Worm (Caenorhabditis elegans) whole organism, L2 larva: ENCODE data around the gene str-129.

Experiments used
- R02D3.7 ChIP-seq: fragments of 150-350 bp; optimal IDR thresholded peaks from 2 replicates; lab custom pipeline; 2014; ENCODE audit warnings: missing biosample characterization, missing genetic modification characterization
- Y55F3AM.14 ChIP-seq: fragments of 200-800 bp; sonication (Bioruptor generic); optimal IDR thresholded peaks from 2 replicates; lab custom pipeline; 2018; ENCODE audit warnings: mild to moderate bottlenecking, missing genetic modification characterization, missing compliant biosample characterization
- alr-1 ChIP-seq: fragments of 150-350 bp; optimal IDR thresholded peaks from 2 replicates; lab custom pipeline; 2014; ENCODE audit warnings: missing biosample characterization, missing genetic modification characterization
- aly-2 ChIP-seq: fragments of 150-350 bp; optimal IDR thresholded peaks from 2 replicates; lab custom pipeline; 2014; ENCODE audit warnings: missing biosample characterization, missing genetic modification characterization
- ama-1 ChIP-seq: fragments of 150-350 bp; optimal IDR thresholded peaks from 2 replicates; lab custom pipeline; 2018; ENCODE audit warnings: inconsistent platforms
- blmp-1 ChIP-seq: sonication (generic microtip); optimal IDR thresholded peaks from 2 replicates; lab custom pipeline; 2017; ENCODE audit warnings: missing genetic modification characterization, mild to moderate bottlenecking, missing compliant biosample characterization, antibody characterized with exemption, moderate library complexity; ENCODE audit not compliant: insufficient read depth
- ceh-16 ChIP-seq: fragments of 150-350 bp; optimal IDR thresholded peaks from 2 replicates; lab custom pipeline; 2014; ENCODE audit warnings: missing biosample characterization, missing genetic modification characterization
- ceh-82 ChIP-seq: fragments of 150-350 bp; optimal IDR thresholded peaks from 2 replicates; lab custom pipeline; 2014; ENCODE audit warnings: missing biosample characterization, missing genetic modification characterization
- crh-2 ChIP-seq: sonication (generic microtip); optimal IDR thresholded peaks from 2 replicates; lab custom pipeline; 2017; ENCODE audit warnings: missing biosample characterization, missing genetic modification characterization
- elt-1 ChIP-seq: fragments of 150-350 bp; optimal IDR thresholded peaks from 2 replicates; lab custom pipeline; 2014; ENCODE audit warnings: missing biosample characterization, missing genetic modification characterization
- elt-3 ChIP-seq: sonication (generic microtip); optimal IDR thresholded peaks from 2 replicates; lab custom pipeline; 2017; ENCODE audit warnings: missing biosample characterization, missing genetic modification characterization
- fos-1 ChIP-seq: fragments of 150-350 bp; optimal IDR thresholded peaks from 2 replicates; lab custom pipeline; 2014; ENCODE audit warnings: missing biosample characterization, missing genetic modification characterization
- lin-11 ChIP-seq: fragments of 150-350 bp; sonication (generic microtip); optimal IDR thresholded peaks from 2 replicates; lab custom pipeline; 2014; ENCODE audit warnings: missing biosample characterization, missing genetic modification characterization, inconsistent platforms, mixed read lengths
- lin-13 ChIP-seq: fragments of 150-350 bp; optimal IDR thresholded peaks from 2 replicates; lab custom pipeline; 2014; ENCODE audit warnings: missing biosample characterization, missing genetic modification reagents, missing genetic modification characterization
- lin-39 ChIP-seq: fragments of 150-350 bp; optimal IDR thresholded peaks from 2 replicates; lab custom pipeline; 2014; ENCODE audit warnings: missing biosample characterization, missing genetic modification reagents, missing genetic modification characterization
- lsy-2 ChIP-seq, 2 experiments: fragments of 150-350 bp in 1 of 2; sonication (generic microtip) in 1 of 2; optimal IDR thresholded peaks; 2 replicates each; lab custom pipeline; 2014 to 2017; ENCODE audit warnings: missing biosample characterization in 2 of 2, missing genetic modification characterization in 2 of 2
- mab-5 ChIP-seq: fragments of 150-350 bp; optimal IDR thresholded peaks from 2 replicates; lab custom pipeline; 2014; ENCODE audit warnings: missing biosample characterization, missing genetic modification characterization
- mdl-1 ChIP-seq, 2 experiments: fragments of 150-350 bp in 1 of 2; sonication (generic microtip) in 1 of 2; optimal IDR thresholded peaks; 2 replicates each; lab custom pipeline; 2017; ENCODE audit warnings: missing biosample characterization in 2 of 2, missing genetic modification characterization in 2 of 2
- nhr-11 ChIP-seq: fragments of 150-350 bp; optimal IDR thresholded peaks from 2 replicates; lab custom pipeline; 2014; ENCODE audit warnings: missing biosample characterization, missing genetic modification characterization
- nhr-12 ChIP-seq: fragments of 150-350 bp; optimal IDR thresholded peaks from 2 replicates; lab custom pipeline; 2014; ENCODE audit warnings: missing biosample characterization, missing genetic modification characterization
- nhr-129 ChIP-seq: fragments of 150-350 bp; optimal IDR thresholded peaks from 2 replicates; lab custom pipeline; 2014; ENCODE audit warnings: missing biosample characterization, missing genetic modification characterization
- nhr-21 ChIP-seq: fragments of 150-350 bp; optimal IDR thresholded peaks from 2 replicates; lab custom pipeline; 2014; ENCODE audit warnings: missing biosample characterization, missing genetic modification characterization
- nhr-23 ChIP-seq: fragments of 150-350 bp; optimal IDR thresholded peaks from 2 replicates; lab custom pipeline; 2014; ENCODE audit warnings: missing biosample characterization, missing genetic modification reagents, missing genetic modification characterization
- nhr-237 ChIP-seq: fragments of 150-350 bp; optimal IDR thresholded peaks from 2 replicates; lab custom pipeline; 2014; ENCODE audit warnings: missing biosample characterization, missing genetic modification characterization
- nhr-25 ChIP-seq: fragments of 150-350 bp; sonication (generic microtip); optimal IDR thresholded peaks from 3 replicates; lab custom pipeline; 2014; ENCODE audit warnings: missing biosample characterization, missing genetic modification characterization
- nhr-6 ChIP-seq: fragments of 150-350 bp; optimal IDR thresholded peaks from 2 replicates; lab custom pipeline; 2014; ENCODE audit warnings: missing biosample characterization, missing genetic modification characterization
- nhr-77 ChIP-seq: fragments of 150-350 bp; optimal IDR thresholded peaks from 2 replicates; lab custom pipeline; 2014; ENCODE audit warnings: missing biosample characterization, missing genetic modification characterization
- peb-1 ChIP-seq: fragments of 150-350 bp; optimal IDR thresholded peaks from 2 replicates; lab custom pipeline; 2014; ENCODE audit warnings: missing biosample characterization, missing genetic modification characterization
- sma-3 ChIP-seq: sonication (generic microtip); optimal IDR thresholded peaks from 2 replicates; lab custom pipeline; 2016; ENCODE audit warnings: missing genetic modification reagents, missing genetic modification characterization, missing compliant biosample characterization
- sma-9 ChIP-seq, 2 experiments: fragments of 150-350 bp in 1 of 2; sonication (generic microtip) in 1 of 2; optimal IDR thresholded peaks; 2 replicates each; lab custom pipeline; 2014 to 2016; ENCODE audit warnings: missing genetic modification characterization in 2 of 2, mild to moderate bottlenecking in 1 of 2, missing biosample characterization in 1 of 2, missing compliant biosample characterization in 1 of 2, missing genetic modification reagents in 1 of 2, moderate library complexity in 1 of 2
- snpc-4 ChIP-seq: fragments of 150-350 bp; optimal IDR thresholded peaks from 2 replicates; lab custom pipeline; 2014; ENCODE audit warnings: missing biosample characterization, missing genetic modification characterization
- unc-55 ChIP-seq: fragments of 150-350 bp; sonication (generic microtip); optimal IDR thresholded peaks from 3 replicates; lab custom pipeline; 2014; ENCODE audit warnings: missing biosample characterization, missing genetic modification reagents, missing genetic modification characterization
- unc-62 ChIP-seq: fragments of 150-350 bp; optimal IDR thresholded peaks from 2 replicates; lab custom pipeline; 2014; ENCODE audit warnings: missing biosample characterization, missing genetic modification reagents, missing genetic modification characterization
- ztf-11 ChIP-seq: sonication (generic microtip); optimal IDR thresholded peaks from 2 replicates; lab custom pipeline; 2017; ENCODE audit warnings: missing biosample characterization, missing genetic modification characterization
- ztf-4 ChIP-seq: fragments of 150-350 bp; optimal IDR thresholded peaks from 2 replicates; lab custom pipeline; 2014; ENCODE audit warnings: missing biosample characterization, missing genetic modification characterization

Gene str-129

DNA sequence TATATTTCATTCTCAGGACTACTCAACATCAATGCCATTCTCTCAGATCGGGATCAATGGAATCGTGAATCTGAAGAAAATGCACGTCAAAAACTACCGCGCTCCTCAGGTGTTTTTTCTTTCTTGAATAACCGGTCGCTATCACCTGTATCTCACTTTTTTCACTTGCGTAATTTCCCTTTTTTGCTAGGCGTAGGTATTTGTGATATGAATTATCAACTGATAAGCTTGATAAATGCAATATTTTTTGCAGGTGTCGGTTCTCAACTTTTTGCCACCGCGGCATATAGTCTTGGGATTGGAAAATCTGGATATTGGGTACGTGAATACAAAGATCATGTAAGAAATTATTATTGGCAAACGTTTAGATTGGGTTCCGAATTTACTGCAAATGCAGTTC, 37.1 kb downstream of the str-129 start:
- TF ChIP-seq nhr-129 (no peak), nhr-77 (no peak), nhr-11 (tag; lab: Kevin White, UChicago) (no peak), mdl-1 (tag; optimal IDR thresholded peaks at IDR 0.05; lab: Kevin White, UChicago) (no peak), aly-2 (no peak), blmp-1 (tag; lab: Kevin White, UChicago) (peak; percentile 14), elt-3 (no peak), ztf-4 (no peak)

DNA sequence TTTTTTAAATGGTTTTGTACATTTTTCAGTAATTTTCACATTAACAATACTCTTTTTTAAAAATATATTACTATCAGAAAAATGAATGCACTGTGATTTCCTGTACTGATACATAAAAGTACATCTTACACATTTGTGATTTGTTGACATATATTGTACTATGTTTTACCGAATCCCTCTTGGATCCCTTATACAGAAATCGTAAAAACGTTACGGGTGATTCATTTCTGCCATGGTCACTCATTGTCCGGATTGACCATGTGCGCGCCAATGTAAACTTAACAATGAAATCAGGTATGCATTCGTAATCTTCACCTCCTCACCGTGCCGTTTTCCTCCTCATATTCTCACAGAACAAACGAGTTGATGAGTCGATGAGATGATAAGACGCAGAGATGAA, 38.2 kb downstream of the str-129 start, which contains the start of gene ZC513.2:
TSS of gene ZC513.2 (plus strand) at position 301 of the 400 bp plus-strand sequence.
- TF ChIP-seq ztf-11 (tag; lab: Kevin White, UChicago) = no peak
- TF ChIP-seq sma-3 = no peak
- no peak for TF ChIP-seq peb-1 (tag; lab: Kevin White, UChicago)
- TF ChIP-seq ztf-4 = no peak
- TF ChIP-seq nhr-6 (tag; lab: Kevin White, UChicago) = no peak
- TF ChIP-seq unc-62 (GFP tag; lab: Kevin White, UChicago) = no peak
- no peak for TF ChIP-seq Y55F3AM.14
- TF ChIP-seq nhr-11 (tag; lab: Kevin White, UChicago) = no peak
- TF ChIP-seq R02D3.7 (tag; lab: Kevin White, UChicago) = no peak
- TF ChIP-seq nhr-77 = no peak

DNA sequence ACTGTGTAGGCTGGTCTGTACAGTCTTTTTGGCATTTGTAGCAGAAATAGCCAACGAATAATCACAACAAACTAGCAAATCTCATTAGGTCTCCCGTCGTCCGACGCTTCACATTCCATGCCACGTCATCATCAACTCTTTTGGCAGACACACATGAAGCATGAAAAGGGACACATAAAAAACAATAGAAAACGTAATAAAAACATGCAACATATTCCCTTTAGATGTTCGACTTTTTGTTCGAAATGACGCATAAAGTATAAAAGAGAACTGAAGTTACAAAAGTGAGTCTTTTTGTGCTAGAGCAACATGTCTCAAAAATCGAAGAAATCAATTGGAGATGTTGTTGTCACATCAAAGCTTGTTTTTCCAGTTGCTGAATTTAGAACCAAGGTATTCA, 40.4 kb downstream of the str-129 start, which contains the start of gene sth-1:
TSS of gene sth-1 (plus strand) at position 301 of the 400 bp plus-strand sequence.
- TF ChIP-seq peb-1 (tag; lab: Kevin White, UChicago) (no peak), fos-1 (tag; lab: Kevin White, UChicago) (no peak), mdl-1 (tag; optimal IDR thresholded peaks at IDR 0.05; lab: Kevin White, UChicago) (no peak), elt-1 (tag; lab: Kevin White, UChicago) (no peak), aly-2 (no peak), lsy-2 (tag; optimal IDR thresholded peaks at IDR 0.05; lab: Kevin White, UChicago) (no peak), mab-5 (tag; lab: Kevin White, UChicago) (no peak), ztf-11 (tag; lab: Kevin White, UChicago) (no peak), nhr-21 (tag; lab: Kevin White, UChicago) (no peak), nhr-25 (tag; lab: Kevin White, UChicago) (no peak), sma-9 (GFP tag; optimal IDR thresholded peaks at IDR 0.05; lab: Kevin White, UChicago) (no peak), sma-9 (tag; optimal IDR thresholded peaks at IDR 0.05; lab: Kevin White, UChicago) (no peak), lin-39 (no peak), nhr-11 (tag; lab: Kevin White, UChicago) (no peak), nhr-237 (tag; lab: Kevin White, UChicago) (no peak), sma-3 (no peak), crh-2 (no peak)

DNA sequence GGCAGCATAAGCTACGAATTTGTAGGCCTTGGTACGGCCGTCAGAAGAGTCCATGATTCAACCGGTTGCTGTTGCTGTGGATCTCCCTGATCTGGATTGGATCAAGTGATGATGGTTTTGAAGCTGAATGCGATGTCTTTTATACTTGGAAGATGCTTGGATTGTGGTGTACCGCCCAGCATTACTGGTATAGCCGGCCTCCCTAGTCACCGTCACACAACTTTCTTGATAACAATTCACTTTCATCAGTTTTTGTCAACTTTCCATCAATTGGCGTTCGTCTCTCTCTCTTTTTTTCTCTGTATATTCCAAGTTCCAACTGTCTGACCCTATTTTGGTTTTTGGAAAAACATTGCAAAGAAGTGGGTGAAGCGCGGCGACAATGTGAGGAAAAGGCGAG, 41.5 kb downstream of the str-129 start, which contains the start of gene col-43:
TSS of gene col-43 (minus strand) at position 101 of the 400 bp plus-strand sequence.
- TF ChIP-seq fos-1 (tag; lab: Kevin White, UChicago) (no peak), sma-3 (no peak), ceh-16 (tag; lab: Kevin White, UChicago) (no peak), alr-1 (tag; lab: Kevin White, UChicago) (no peak), ceh-82 (tag; lab: Kevin White, UChicago) (no peak), Y55F3AM.14 (no peak), lin-13 (GFP tag; lab: Kevin White, UChicago) (no peak), snpc-4 (no peak), crh-2 (no peak), lin-11 (tag; lab: Kevin White, UChicago) (no peak), nhr-12 (tag; lab: Kevin White, UChicago) (no peak), elt-3 (no peak), nhr-23 (tag; lab: Kevin White, UChicago) (no peak), nhr-237 (tag; lab: Kevin White, UChicago) (no peak), ama-1 (lab: Kevin White, UChicago) (no peak), unc-55 (no peak), aly-2 (no peak), nhr-6 (tag; lab: Kevin White, UChicago) (no peak)
